Worm (Caenorhabditis elegans) whole organism, midembryonic: ENCODE measurements around the gene dyf-18.

Source experiments
- T22C8.4 ChIP-seq: fragments of 200-800 bp; sonication (Bioruptor generic); IDR thresholded peaks from 2 replicates; pipeline ENCODE4 v1.3.6; 2022; ENCODE audit warnings: missing genetic modification characterization, missing compliant biosample characterization
- cog-1 ChIP-seq: sonication (generic microtip); optimal IDR thresholded peaks from 2 replicates; lab custom pipeline; 2016; ENCODE audit warnings: missing genetic modification characterization, missing compliant biosample characterization
- flt-1 ChIP-seq: fragments of 200-800 bp; sonication (Bioruptor generic); IDR thresholded peaks from 2 replicates; pipeline ENCODE4 v1.3.6; 2022; ENCODE audit warnings: missing genetic modification characterization, missing compliant biosample characterization
- klf-2 ChIP-seq: fragments of 200-800 bp; sonication (Bioruptor generic); conservative IDR thresholded peaks from 2 replicates; pipeline ENCODE4 v1.3.6; 2022; ENCODE audit warnings: missing genetic modification reagents, missing genetic modification characterization, missing compliant biosample characterization
- med-1 ChIP-seq: sonication (generic microtip); optimal IDR thresholded peaks from 2 replicates; lab custom pipeline; 2017; ENCODE audit warnings: missing genetic modification characterization, mild to moderate bottlenecking, missing compliant biosample characterization, antibody characterized with exemption, missing genetic modification reagents; ENCODE audit not compliant: insufficient read depth
- ztf-23 ChIP-seq: fragments of 200-800 bp; sonication (Bioruptor generic); IDR thresholded peaks from 2 replicates; pipeline ENCODE4 v1.3.6; 2022; ENCODE audit warnings: missing genetic modification reagents, missing genetic modification characterization, missing compliant biosample characterization

- TF ChIP-seq cog-1 (no peak), med-1 (GFP tag; lab: Kevin White, UChicago) (no peak), T22C8.4 (GFP tag; lab: Robert Waterston, UW) (no peak), klf-2 (GFP tag; lab: Robert Waterston, UW) (no peak), flt-1 (no peak), ztf-23 (GFP tag; lab: Robert Waterston, UW) (no peak)
Observed at ce11 chrIV:11838657-11839056, 37.7 kb upstream of the dyf-18 start, which contains the start of gene fbxb-3.
